Fruit fly (Drosophila melanogaster): Measurements from ENCODE around the gene CG33796.

The CG33796 gene

dm6 chr3L:16193851-16194709, 24.2 kb upstream of the CG33796 start:
- TF ChIP-seq cic (GFP tag; optimal IDR thresholded peaks at IDR 0.05), result peak; percentile 49
- TF ChIP-seq Mnt (GFP tag; optimal IDR thresholded peaks at IDR 0.05), result peak; percentile 24
- TF ChIP-seq pad (GFP tag; optimal IDR thresholded peaks at IDR 0.05), result no peak
- peak; percentile 26 for TF ChIP-seq CG12768 (GFP tag; optimal IDR thresholded peaks at IDR 0.05)
- TF ChIP-seq Hr96 (GFP tag; optimal IDR thresholded peaks at IDR 0.05), result peak; percentile 8
- TF ChIP-seq bab1 (GFP tag; optimal IDR thresholded peaks at IDR 0.05), result no peak

DNA sequence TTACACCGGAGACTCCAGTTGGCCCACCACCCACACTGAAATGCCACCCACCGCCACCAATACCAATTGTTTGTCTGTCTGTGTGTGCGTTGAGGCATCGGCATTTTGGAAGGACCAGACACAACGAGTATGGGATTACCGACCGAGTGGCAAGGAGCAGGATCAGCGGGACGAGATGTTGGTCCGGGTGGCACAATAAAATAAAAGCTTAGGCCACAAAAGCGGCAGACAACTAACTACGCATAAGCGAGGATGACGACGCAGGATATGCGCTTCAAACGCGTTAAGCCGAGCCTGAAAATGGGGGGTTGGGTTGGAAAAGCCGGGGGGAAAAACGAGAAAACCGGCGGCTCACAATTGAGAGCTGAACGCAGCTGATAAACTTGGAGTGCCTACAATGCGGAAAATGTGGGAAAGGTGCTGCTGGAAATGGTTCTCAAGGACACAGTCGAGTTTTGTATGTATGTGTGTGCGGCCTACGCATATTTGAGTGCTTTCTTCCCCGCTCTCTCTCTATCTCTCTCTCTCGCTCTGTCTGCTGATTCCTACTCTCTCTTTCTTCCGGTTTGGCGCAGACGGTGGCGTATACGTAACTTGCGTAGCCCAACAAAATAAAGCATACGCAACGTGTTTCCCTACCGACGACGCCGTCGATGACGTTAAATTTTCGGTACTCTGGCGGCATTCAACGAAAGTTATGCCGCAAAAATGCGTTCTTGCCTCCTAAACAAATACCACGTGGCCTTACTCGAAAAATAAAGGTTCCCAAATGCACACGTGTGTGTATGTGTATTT, 22.9 kb upstream of the CG33796 start:
- no peak for TF ChIP-seq Crg-1 (GFP tag; optimal IDR thresholded peaks at IDR 0.05)
- TF ChIP-seq ovo (GFP tag; optimal IDR thresholded peaks at IDR 0.05), result no peak
- TF ChIP-seq CG14711 (tag; optimal IDR thresholded peaks at IDR 0.05), result no peak
- TF ChIP-seq CG1620 (GFP tag; optimal IDR thresholded peaks at IDR 0.05), result no peak
- no peak for TF ChIP-seq kay (GFP tag; ENCODE audit: borderline replicate concordance)
- no peak for TF ChIP-seq toe (GFP tag; optimal IDR thresholded peaks at IDR 0.05)
- TF ChIP-seq CG12768 (GFP tag; optimal IDR thresholded peaks at IDR 0.05), result no peak
- no peak for TF ChIP-seq cic (GFP tag; optimal IDR thresholded peaks at IDR 0.05)
- no peak for TF ChIP-seq Mnt (GFP tag; optimal IDR thresholded peaks at IDR 0.05)
- no peak for TF ChIP-seq CG7045 (GFP tag; optimal IDR thresholded peaks at IDR 0.05)
- TF ChIP-seq CG7101 (tag; optimal IDR thresholded peaks at IDR 0.05), result no peak

DNA sequence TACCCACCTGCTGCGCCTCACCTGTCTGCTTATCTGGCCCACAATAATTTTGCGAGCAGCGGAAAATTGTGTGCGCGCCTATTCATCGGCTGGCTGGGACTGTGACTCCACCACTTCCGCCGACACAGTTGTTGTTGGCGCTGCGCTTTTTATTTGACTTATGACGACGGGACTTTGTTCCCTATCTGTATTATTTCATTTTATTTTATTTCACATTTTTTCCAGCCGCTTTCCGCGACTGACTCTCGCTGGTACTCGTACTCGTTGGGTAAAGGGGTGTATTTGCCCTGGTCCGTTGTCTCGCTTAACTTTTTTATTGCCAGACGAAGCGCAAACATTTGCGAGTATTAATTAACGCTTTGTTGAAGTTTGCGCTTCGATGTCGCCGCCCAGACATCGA, 21.0 kb upstream of the CG33796 start:
- no peak for TF ChIP-seq Clk (GFP tag; optimal IDR thresholded peaks at IDR 0.05)
- TF ChIP-seq tj (GFP tag; optimal IDR thresholded peaks at IDR 0.05), result no peak
- no peak for TF ChIP-seq CG5204 (GFP tag; optimal IDR thresholded peaks at IDR 0.05)
- peak; percentile 41 for TF ChIP-seq Mnt (GFP tag; optimal IDR thresholded peaks at IDR 0.05)
- TF ChIP-seq CG12768 (GFP tag; optimal IDR thresholded peaks at IDR 0.05), result peak; percentile 67
- no peak for TF ChIP-seq cnc (optimal IDR thresholded peaks at IDR 0.05)
- peak; percentile 10 for TF ChIP-seq pad (GFP tag; optimal IDR thresholded peaks at IDR 0.05)
- peak; percentile 11 for TF ChIP-seq toe (GFP tag; optimal IDR thresholded peaks at IDR 0.05)
- TF ChIP-seq ovo (GFP tag; optimal IDR thresholded peaks at IDR 0.05), result peak; percentile 36
- no peak for TF ChIP-seq CG1620 (GFP tag; optimal IDR thresholded peaks at IDR 0.05)
- peak; percentile 14 for TF ChIP-seq CG7045 (GFP tag; optimal IDR thresholded peaks at IDR 0.05)
- TF ChIP-seq bab1 (GFP tag; optimal IDR thresholded peaks at IDR 0.05), result no peak
- TF ChIP-seq Hr96 (GFP tag; optimal IDR thresholded peaks at IDR 0.05), result peak; percentile 5
- peak; percentile 34 for TF ChIP-seq CG11617 (GFP tag; optimal IDR thresholded peaks at IDR 0.05)
- peak; percentile 86 for TF ChIP-seq kay (GFP tag; ENCODE audit: borderline replicate concordance)
- TF ChIP-seq CG14711 (tag; optimal IDR thresholded peaks at IDR 0.05), result no peak
- peak; percentile 34 for TF ChIP-seq CG7101 (tag; optimal IDR thresholded peaks at IDR 0.05)
- peak; percentile 14 for TF ChIP-seq CG33017 (tag; optimal IDR thresholded peaks at IDR 0.05)
- no peak for TF ChIP-seq Crg-1 (GFP tag; optimal IDR thresholded peaks at IDR 0.05)
- TF ChIP-seq cic (GFP tag; optimal IDR thresholded peaks at IDR 0.05), result peak; percentile 26

dm6 chr3L:16189925-16190231, 20.0 kb upstream of the CG33796 start:
- TF ChIP-seq CG7101 (tag; optimal IDR thresholded peaks at IDR 0.05) (no peak), tj (GFP tag; optimal IDR thresholded peaks at IDR 0.05) (no peak), cnc (optimal IDR thresholded peaks at IDR 0.05) (no peak), cic (GFP tag; optimal IDR thresholded peaks at IDR 0.05) (no peak), ovo (GFP tag; optimal IDR thresholded peaks at IDR 0.05) (no peak), Hr96 (GFP tag; optimal IDR thresholded peaks at IDR 0.05) (no peak), Clk (GFP tag; optimal IDR thresholded peaks at IDR 0.05) (no peak), kay (GFP tag; ENCODE audit: borderline replicate concordance) (no peak)

- TF ChIP-seq toe (GFP tag; optimal IDR thresholded peaks at IDR 0.05) (no peak), bab1 (GFP tag; optimal IDR thresholded peaks at IDR 0.05) (no peak), cic (GFP tag; optimal IDR thresholded peaks at IDR 0.05) (no peak), CG7045 (GFP tag; optimal IDR thresholded peaks at IDR 0.05) (no peak), pad (GFP tag; optimal IDR thresholded peaks at IDR 0.05) (no peak), Crg-1 (GFP tag; optimal IDR thresholded peaks at IDR 0.05) (no peak), tj (GFP tag; optimal IDR thresholded peaks at IDR 0.05) (no peak), CG14711 (tag; optimal IDR thresholded peaks at IDR 0.05) (no peak), CG12768 (GFP tag; optimal IDR thresholded peaks at IDR 0.05) (no peak), CG33017 (tag; optimal IDR thresholded peaks at IDR 0.05) (no peak), kay (GFP tag; ENCODE audit: borderline replicate concordance) (no peak), Hr96 (GFP tag; optimal IDR thresholded peaks at IDR 0.05) (no peak), ovo (GFP tag; optimal IDR thresholded peaks at IDR 0.05) (no peak), Mnt (GFP tag; optimal IDR thresholded peaks at IDR 0.05) (no peak), CG1620 (GFP tag; optimal IDR thresholded peaks at IDR 0.05) (no peak), CG11617 (GFP tag; optimal IDR thresholded peaks at IDR 0.05) (no peak), CG7101 (tag; optimal IDR thresholded peaks at IDR 0.05) (no peak)
Measured at dm6 chr3L:16189058-16189924, 19.4 kb upstream of the CG33796 start.
